Worm (Caenorhabditis elegans): ENCODE measurements around the gene xbx-6.
A peak's percentile ranks its signal among the peaks of the same experiment; 100 is the strongest.

xbx-6 gene

DNA sequence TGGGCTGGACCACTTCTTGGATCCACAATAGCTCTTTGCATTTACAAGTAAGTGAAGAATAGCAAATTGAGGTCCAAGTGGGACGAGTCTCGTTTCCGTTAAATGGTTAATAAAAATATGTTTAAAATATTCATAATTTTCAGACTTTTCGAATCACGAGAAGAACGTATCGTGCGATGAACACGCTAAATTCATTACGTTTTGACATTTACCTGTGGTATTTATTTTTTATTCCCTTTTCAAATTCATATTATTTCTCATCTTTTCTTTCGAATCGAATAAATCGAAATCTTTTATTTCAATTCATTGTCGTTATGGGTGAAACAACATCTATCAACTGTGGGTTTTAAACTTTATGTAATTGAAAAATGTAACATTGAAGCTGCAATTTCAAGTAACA lies 36.5 kb downstream of the xbx-6 start, which contains the start of gene marc-1:
TSS of gene marc-1 (plus strand) at position 301 of the 400 bp plus-strand sequence.
- TF ChIP-seq ekl-4 (GFP tag; IDR thresholded peaks at IDR 0.05): no peak
- no peak for TF ChIP-seq snpc-4 (GFP tag; optimal IDR thresholded peaks at IDR 0.05)
- no peak for TF ChIP-seq snpc-4 (tag; optimal IDR thresholded peaks at IDR 0.05)
- no peak for TF ChIP-seq nhr-120 (GFP tag; IDR thresholded peaks at IDR 0.05)
- TF ChIP-seq B0261.1 (tag; optimal IDR thresholded peaks at IDR 0.05): no peak
- no peak for TF ChIP-seq cebp-2 (GFP tag; IDR thresholded peaks at IDR 0.05)
- no peak for TF ChIP-seq ceh-100 (GFP tag; IDR thresholded peaks at IDR 0.05)
- TF ChIP-seq aptf-2 (GFP tag; conservative IDR thresholded peaks at IDR 0.05): no peak
- TF ChIP-seq sdz-38 (tag; optimal IDR thresholded peaks at IDR 0.05): no peak
- TF ChIP-seq lir-1 (GFP tag; conservative IDR thresholded peaks at IDR 0.05): no peak
- no peak for TF ChIP-seq nhr-90 (tag; optimal IDR thresholded peaks at IDR 0.05)
- TF ChIP-seq ccch-3 (GFP tag; optimal IDR thresholded peaks at IDR 0.05): no peak
- no peak for TF ChIP-seq ceh-40 (GFP tag; IDR thresholded peaks at IDR 0.05)
- TF ChIP-seq ceh-91 (GFP tag; IDR thresholded peaks at IDR 0.05): no peak
- no peak for TF ChIP-seq mcd-1 (GFP tag; IDR thresholded peaks at IDR 0.05)
- no peak for TF ChIP-seq dpff-1 (tag; optimal IDR thresholded peaks at IDR 0.05)
- no peak for TF ChIP-seq nfya-2 (GFP tag; IDR thresholded peaks at IDR 0.05)
- TF ChIP-seq snpc-1.1 (tag; optimal IDR thresholded peaks at IDR 0.05; ENCODE audit: insufficient read depth): no peak
- no peak for TF ChIP-seq madf-6 (GFP tag; IDR thresholded peaks at IDR 0.05)
- TF ChIP-seq F49E8.2 (tag; optimal IDR thresholded peaks at IDR 0.05; ENCODE audit: insufficient read depth): no peak
- no peak for TF ChIP-seq madf-3 (GFP tag; IDR thresholded peaks at IDR 0.05)

DNA sequence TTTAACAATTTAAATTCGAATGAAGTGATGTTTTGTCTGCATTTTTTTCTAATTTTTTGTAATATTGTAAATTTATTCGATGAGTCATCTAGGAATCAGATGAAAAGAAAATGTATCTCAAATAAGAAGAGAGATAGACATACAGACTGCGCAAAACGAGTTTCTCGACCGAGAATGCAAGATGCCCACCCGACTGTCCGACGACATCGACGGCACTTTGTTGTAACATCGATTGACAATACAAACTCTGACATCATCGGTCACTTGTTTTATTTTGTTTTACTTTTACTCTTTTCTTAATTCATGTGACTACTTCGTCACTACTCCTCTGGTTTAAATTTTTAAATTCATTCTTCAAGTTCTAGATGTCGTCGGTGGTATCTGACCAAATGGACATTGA lies 38.0 kb downstream of the xbx-6 start, which contains the start of gene sta-2:
TSS of gene sta-2 (plus strand) at position 349 of the 400 bp plus-strand sequence.
- TF ChIP-seq ceh-79 (tag; optimal IDR thresholded peaks at IDR 0.05): no peak
- peak; percentile 27 for TF ChIP-seq lin-40 (tag; optimal IDR thresholded peaks at IDR 0.05)

DNA sequence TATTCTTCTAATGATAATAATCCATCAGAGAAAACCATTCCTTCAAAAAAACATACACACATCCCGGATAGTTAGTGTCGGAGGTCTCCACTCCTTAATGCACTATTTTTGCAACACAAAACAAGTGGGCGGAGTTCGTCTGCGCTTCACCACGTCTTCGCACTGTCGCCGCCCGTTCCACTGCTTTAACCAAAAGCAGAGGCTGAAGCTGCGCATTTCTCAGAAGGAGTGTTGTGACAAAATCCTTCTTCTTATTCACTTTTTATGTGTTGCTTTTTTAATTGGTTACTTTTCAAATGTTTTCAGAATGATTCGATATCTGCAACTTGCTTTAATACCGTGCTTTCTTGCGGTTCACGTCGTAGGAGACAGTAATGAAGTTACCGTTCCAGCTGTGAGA lies 42.1 kb downstream of the xbx-6 start, which contains the start of gene F58E6.13:
TSS of gene F58E6.13 (plus strand) at position 301 of the 400 bp plus-strand sequence.
- peak; percentile 17 for TF ChIP-seq zim-3 (tag; optimal IDR thresholded peaks at IDR 0.05)
- no peak for TF ChIP-seq efl-1 (GFP tag; optimal IDR thresholded peaks at IDR 0.05)
- no peak for TF ChIP-seq cebp-1 (GFP tag; IDR thresholded peaks at IDR 0.05)
- no peak for TF ChIP-seq cebp-1 (tag; optimal IDR thresholded peaks at IDR 0.05)
- no peak for TF ChIP-seq rcor-1 (GFP tag; IDR thresholded peaks at IDR 0.05)

DNA sequence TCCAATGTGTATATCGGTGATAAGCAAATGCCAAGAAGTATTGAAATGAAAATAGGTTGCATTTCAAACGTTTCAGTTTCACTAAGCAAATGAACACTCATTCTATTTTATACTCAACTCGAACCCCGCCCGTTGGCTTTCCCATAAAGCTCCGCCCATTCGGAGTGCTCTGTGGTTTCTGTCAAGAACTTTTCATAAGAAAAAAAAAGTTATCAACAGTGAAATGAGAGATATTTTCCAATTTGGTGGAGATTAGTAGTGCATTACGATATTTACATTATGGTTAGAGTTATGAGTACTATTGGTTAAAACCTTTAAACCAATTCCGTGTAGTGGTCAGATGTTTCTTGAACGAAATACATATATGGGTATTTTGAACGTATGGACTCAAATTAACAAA lies 47.5 kb downstream of the xbx-6 start, which contains the start of gene F58E6.4:
TSS of gene F58E6.4 (minus strand) at position 101 of the 400 bp plus-strand sequence.
- TF ChIP-seq C06A6.2 (GFP tag; conservative IDR thresholded peaks at IDR 0.05): no peak
- no peak for TF ChIP-seq let-526 (GFP tag; IDR thresholded peaks at IDR 0.05)
- no peak for TF ChIP-seq athp-1 (tag; optimal IDR thresholded peaks at IDR 0.05)
- no peak for TF ChIP-seq bed-1 (GFP tag; IDR thresholded peaks at IDR 0.05)
- TF ChIP-seq Y53F4B.3 (GFP tag; IDR thresholded peaks at IDR 0.05): no peak
- TF ChIP-seq pbrm-1 (GFP tag; IDR thresholded peaks at IDR 0.05): no peak
- TF ChIP-seq egl-18 (GFP tag; IDR thresholded peaks at IDR 0.05): no peak
- no peak for TF ChIP-seq lin-35 (GFP tag; optimal IDR thresholded peaks at IDR 0.05)
- no peak for TF ChIP-seq hmg-1.2 (GFP tag; IDR thresholded peaks at IDR 0.05)
- no peak for TF ChIP-seq ceh-58 (GFP tag; IDR thresholded peaks at IDR 0.05)
